Worm (Caenorhabditis elegans) whole organism, late embryonic: Measurements from ENCODE around the gene C48B4.9.

ENCODE experiments used
- C08G9.2 ChIP-seq: sonication (generic microtip); optimal IDR thresholded peaks from 2 replicates; lab custom pipeline; 2016; ENCODE audit warnings: mild to moderate bottlenecking, missing genetic modification characterization, moderate library complexity, missing compliant biosample characterization
- T23F11.4 ChIP-seq: fragments of 200-800 bp; sonication (Bioruptor generic); optimal IDR thresholded peaks from 2 replicates; lab custom pipeline; 2018; ENCODE audit warnings: mild to moderate bottlenecking, missing genetic modification characterization, missing compliant biosample characterization
- ama-1 ChIP-seq: fragments of 150-350 bp; optimal IDR thresholded peaks from 2 replicates; lab custom pipeline; 2014
- ceh-14 ChIP-seq: sonication (generic microtip); optimal IDR thresholded peaks from 2 replicates; lab custom pipeline; 2016; ENCODE audit warnings: missing genotype, missing genetic modification characterization, missing compliant biosample characterization
- ceh-24 ChIP-seq: sonication (generic microtip); optimal IDR thresholded peaks from 2 replicates; lab custom pipeline; 2016; ENCODE audit warnings: mild to moderate bottlenecking, missing genetic modification characterization, missing compliant biosample characterization
- ceh-30 ChIP-seq: fragments of 150-350 bp; optimal IDR thresholded peaks from 2 replicates; lab custom pipeline; 2014; ENCODE audit warnings: missing biosample characterization, missing genetic modification characterization
- ceh-31 ChIP-seq: sonication (generic microtip); optimal IDR thresholded peaks from 2 replicates; lab custom pipeline; 2016; ENCODE audit warnings: missing genetic modification characterization, missing compliant biosample characterization
- ceh-45 ChIP-seq: fragments of 200-800 bp; sonication (Bioruptor generic); IDR thresholded peaks from 2 replicates; pipeline ENCODE4 v1.3.6; 2022; ENCODE audit warnings: missing genetic modification reagents, missing genetic modification characterization, missing compliant biosample characterization
- ceh-48 ChIP-seq: sonication (generic microtip); optimal IDR thresholded peaks from 2 replicates; lab custom pipeline; 2016; ENCODE audit warnings: missing genetic modification characterization, inconsistent platforms, missing compliant biosample characterization
- ceh-6 ChIP-seq: fragments of 200-800 bp; sonication (Bioruptor generic); optimal IDR thresholded peaks from 2 replicates; lab custom pipeline; 2018; ENCODE audit warnings: mild to moderate bottlenecking, missing genetic modification characterization, missing compliant biosample characterization
- ceh-9 ChIP-seq: sonication (generic microtip); optimal IDR thresholded peaks from 2 replicates; lab custom pipeline; 2016; ENCODE audit warnings: mild to moderate bottlenecking, missing genetic modification characterization, inconsistent platforms, missing compliant biosample characterization
- dve-1 ChIP-seq: sonication (generic microtip); optimal IDR thresholded peaks from 2 replicates; lab custom pipeline; 2017; ENCODE audit warnings: antibody characterized with exemption, mild to moderate bottlenecking, missing genetic modification characterization, missing compliant biosample characterization
- elt-2 ChIP-seq: sonication (generic microtip); optimal IDR thresholded peaks from 2 replicates; lab custom pipeline; 2016; ENCODE audit warnings: missing genetic modification reagents, missing genetic modification characterization, missing compliant biosample characterization
- elt-4 ChIP-seq: sonication (generic microtip); optimal IDR thresholded peaks from 2 replicates; lab custom pipeline; 2016; ENCODE audit warnings: missing genetic modification characterization, missing compliant biosample characterization
- ets-4 ChIP-seq: sonication (generic microtip); optimal IDR thresholded peaks from 2 replicates; lab custom pipeline; 2016; ENCODE audit warnings: missing genetic modification characterization, missing compliant biosample characterization
- fkh-6 ChIP-seq: sonication (generic microtip); optimal IDR thresholded peaks from 2 replicates; lab custom pipeline; 2016; ENCODE audit warnings: missing genetic modification characterization, missing compliant biosample characterization
- gmeb-2 ChIP-seq: sonication (generic microtip); optimal IDR thresholded peaks from 2 replicates; lab custom pipeline; 2016; ENCODE audit warnings: missing genetic modification characterization, inconsistent platforms, missing compliant biosample characterization
- hlh-13 ChIP-seq: fragments of 200-800 bp; sonication (Bioruptor generic); optimal IDR thresholded peaks from 2 replicates; lab custom pipeline; 2018; ENCODE audit warnings: mild to moderate bottlenecking, missing genetic modification characterization, missing compliant biosample characterization
- hlh-30 ChIP-seq: sonication (generic microtip); optimal IDR thresholded peaks from 2 replicates; lab custom pipeline; 2017; ENCODE audit warnings: antibody characterized with exemption, missing genetic modification characterization, missing compliant biosample characterization; ENCODE audit not compliant: insufficient read depth
- hlh-6 ChIP-seq: sonication (generic microtip); optimal IDR thresholded peaks from 2 replicates; lab custom pipeline; 2016; ENCODE audit warnings: missing genotype, missing genetic modification characterization, missing compliant biosample characterization
- nhr-11 ChIP-seq: fragments of 150-350 bp; optimal IDR thresholded peaks from 2 replicates; lab custom pipeline; 2014; ENCODE audit warnings: missing biosample characterization, missing genetic modification characterization
- npax-4 ChIP-seq: sonication (generic microtip); optimal IDR thresholded peaks from 2 replicates; lab custom pipeline; 2016; ENCODE audit warnings: missing genetic modification characterization, missing compliant biosample characterization
- pat-9 ChIP-seq: fragments of 200-800 bp; sonication (Bioruptor generic); optimal IDR thresholded peaks from 2 replicates; lab custom pipeline; 2018; ENCODE audit warnings: mild to moderate bottlenecking, missing genetic modification characterization, moderate library complexity, missing compliant biosample characterization
- pax-1 ChIP-seq: fragments of 150-350 bp; optimal IDR thresholded peaks from 2 replicates; lab custom pipeline; 2014; ENCODE audit warnings: missing biosample characterization, missing genetic modification characterization
- pha-4 ChIP-seq: fragments of 150-350 bp; optimal IDR thresholded peaks from 2 replicates; lab custom pipeline; 2018; ENCODE audit warnings: missing biosample characterization, missing genetic modification reagents, missing genetic modification characterization
- pros-1 ChIP-seq: fragments of 150-350 bp; optimal IDR thresholded peaks from 2 replicates; lab custom pipeline; 2014; ENCODE audit warnings: missing biosample characterization, missing genetic modification reagents, missing genetic modification characterization
- ref-2 ChIP-seq: sonication (generic microtip); optimal IDR thresholded peaks from 2 replicates; lab custom pipeline; 2016; ENCODE audit warnings: missing genetic modification characterization, missing compliant biosample characterization
- rnt-1 ChIP-seq: sonication (generic microtip); optimal IDR thresholded peaks from 2 replicates; lab custom pipeline; 2016; ENCODE audit warnings: missing genetic modification characterization, missing compliant biosample characterization
- sdc-2 ChIP-seq: sonication (generic microtip); optimal IDR thresholded peaks from 2 replicates; lab custom pipeline; 2016; ENCODE audit warnings: missing genotype, missing genetic modification characterization, missing compliant biosample characterization
- sox-2 ChIP-seq: fragments of 200-800 bp; sonication (Bioruptor generic); IDR thresholded peaks from 2 replicates; pipeline ENCODE4 v1.3.6; 2022; ENCODE audit warnings: missing genetic modification reagents, missing genetic modification characterization, missing compliant biosample characterization
- tbx-7 ChIP-seq: sonication (generic microtip); optimal IDR thresholded peaks from 2 replicates; lab custom pipeline; 2016; ENCODE audit warnings: missing genotype, missing genetic modification characterization, missing compliant biosample characterization
- ttx-3 ChIP-seq: sonication (generic microtip); optimal IDR thresholded peaks from 2 replicates; lab custom pipeline; 2016; ENCODE audit warnings: missing genetic modification reagents, missing genetic modification characterization, missing compliant biosample characterization
- unc-3 ChIP-seq, 2 experiments: fragments of 200-800 bp in 1 of 2; sonication (Bioruptor generic) in 1 of 2; sonication (generic microtip) in 1 of 2; conservative IDR thresholded peaks in 1 of 2; optimal IDR thresholded peaks in 1 of 2; 2 replicates each; pipeline versions ENCODE4 v1.3.6 to Lab custom; 2016 to 2022; ENCODE audit warnings: missing compliant biosample characterization in 2 of 2, missing genetic modification characterization in 2 of 2, missing genetic modification reagents in 1 of 2
- unc-42 ChIP-seq: sonication (generic microtip); optimal IDR thresholded peaks from 2 replicates; lab custom pipeline; 2016; ENCODE audit warnings: missing genotype, missing genetic modification characterization, missing compliant biosample characterization
- zip-5 ChIP-seq: sonication (generic microtip); optimal IDR thresholded peaks from 2 replicates; lab custom pipeline; 2016; ENCODE audit warnings: missing genetic modification characterization, missing compliant biosample characterization
- ztf-16 ChIP-seq: sonication (generic microtip); optimal IDR thresholded peaks from 2 replicates; lab custom pipeline; 2017; ENCODE audit warnings: missing genetic modification characterization, missing compliant biosample characterization

Gene C48B4.9

DNA sequence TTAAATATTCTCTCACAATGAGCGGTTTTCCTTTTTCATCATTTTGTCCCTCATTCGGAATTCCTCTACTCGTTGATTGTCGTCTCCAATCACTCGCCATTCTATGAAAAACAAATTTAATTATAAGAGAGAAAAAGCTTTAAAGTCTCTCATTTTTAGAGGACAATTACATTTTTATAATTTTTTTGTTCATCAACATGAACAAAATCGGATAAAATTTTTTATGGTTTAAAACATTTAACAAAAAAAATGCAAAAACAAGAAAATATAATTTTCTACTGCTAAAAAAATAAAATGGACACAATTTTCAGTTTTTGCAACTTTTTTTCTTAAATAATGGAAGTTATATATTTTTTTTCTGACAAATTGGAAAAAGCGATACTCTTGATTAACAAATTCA, 47.0 kb downstream of the C48B4.9 start, which contains the start of gene F55H2.7:
Gene F55H2.7, minus strand, starts transcription at position 101 of the 400 bp plus-strand sequence.
- TF ChIP-seq ceh-9, result no peak
- no peak for TF ChIP-seq elt-2 (tag; lab: Kevin White, UChicago)
- no peak for TF ChIP-seq T23F11.4 (GFP tag; lab: Kevin White, UChicago)
- TF ChIP-seq ama-1, result no peak
- no peak for TF ChIP-seq ref-2 (tag; lab: Kevin White, UChicago)
- TF ChIP-seq pros-1 (tag; lab: Kevin White, UChicago), result no peak
- TF ChIP-seq ceh-30 (tag; lab: Kevin White, UChicago), result no peak
- no peak for TF ChIP-seq ztf-16 (tag; lab: Kevin White, UChicago)
- TF ChIP-seq dve-1, result no peak
- no peak for TF ChIP-seq nhr-11 (tag; lab: Kevin White, UChicago)
- TF ChIP-seq ceh-31 (tag; lab: Kevin White, UChicago), result no peak
- TF ChIP-seq pat-9 (tag; lab: Kevin White, UChicago), result no peak
- TF ChIP-seq ceh-48, result no peak
- TF ChIP-seq ceh-14 (tag; lab: Kevin White, UChicago), result no peak
- TF ChIP-seq hlh-30, result no peak
- no peak for TF ChIP-seq sdc-2
- TF ChIP-seq tbx-7 (tag; lab: Kevin White, UChicago), result no peak
- TF ChIP-seq ets-4, result no peak
- TF ChIP-seq pha-4 (tag; lab: Kevin White, UChicago), result no peak
- no peak for TF ChIP-seq ceh-24

DNA sequence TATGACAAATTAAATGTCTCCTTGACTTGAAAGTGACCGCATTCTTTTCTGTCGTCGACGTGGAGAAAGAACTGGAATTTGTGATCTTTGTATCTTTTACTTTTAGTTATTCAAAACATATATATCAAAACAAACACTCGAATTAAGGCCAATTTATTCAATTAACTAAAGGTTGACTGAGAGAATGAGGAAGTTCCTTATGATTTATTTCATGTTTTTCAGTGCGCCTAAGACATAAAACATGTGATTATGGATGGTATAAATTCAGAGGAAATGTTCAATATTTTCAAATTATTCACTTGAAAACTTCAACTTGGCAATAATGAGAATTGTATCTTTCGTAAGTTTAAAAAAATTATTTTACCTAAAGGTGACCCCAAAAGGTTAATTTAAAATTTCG, 49.6 kb downstream of the C48B4.9 start, which contains the start of gene F55H2.8:
Gene F55H2.8, plus strand, starts transcription at position 301 of the 400 bp plus-strand sequence.
- no peak for TF ChIP-seq hlh-13 (GFP tag; lab: Kevin White, UChicago)
- no peak for TF ChIP-seq elt-4 (tag; lab: Kevin White, UChicago)
- TF ChIP-seq ceh-6, result no peak
- no peak for TF ChIP-seq hlh-30

DNA sequence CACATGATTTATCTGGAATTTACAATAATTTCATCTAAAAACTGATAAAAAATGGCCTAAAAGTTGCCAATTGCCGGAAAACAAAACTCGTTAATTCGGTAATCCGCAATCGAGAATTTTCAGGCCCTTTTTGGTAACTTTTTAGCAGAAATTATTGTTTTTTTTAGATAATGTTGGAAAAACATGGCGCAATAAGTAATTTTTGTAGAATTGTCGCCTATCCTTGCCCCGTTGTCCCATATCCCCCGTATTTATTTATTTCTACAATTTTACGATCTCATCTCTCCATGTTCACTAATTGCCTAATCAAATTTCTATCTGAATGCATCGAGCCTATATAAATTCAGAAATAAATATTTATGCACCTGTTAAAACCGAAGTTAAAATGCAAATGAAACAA, 50.1 kb downstream of the C48B4.9 start:
- TF ChIP-seq ttx-3 (no peak), unc-42 (tag; lab: Kevin White, UChicago) (no peak), npax-4 (tag; lab: Kevin White, UChicago) (no peak), ztf-16 (tag; lab: Kevin White, UChicago) (no peak), pat-9 (tag; lab: Kevin White, UChicago) (no peak), sox-2 (GFP tag; lab: Robert Waterston, UW) (no peak), ceh-31 (tag; lab: Kevin White, UChicago) (no peak), pax-1 (no peak), C08G9.2 (tag; lab: Kevin White, UChicago) (no peak), ceh-45 (no peak), elt-2 (tag; lab: Kevin White, UChicago) (no peak), fkh-6 (tag; lab: Kevin White, UChicago) (no peak), zip-5 (tag; lab: Kevin White, UChicago) (no peak), elt-4 (tag; lab: Kevin White, UChicago) (no peak), unc-3 (GFP tag; conservative IDR thresholded peaks at IDR 0.05; lab: Robert Waterston, UW) (no peak), unc-3 (tag; optimal IDR thresholded peaks at IDR 0.05; lab: Kevin White, UChicago) (no peak), gmeb-2 (no peak), ceh-30 (tag; lab: Kevin White, UChicago) (no peak), rnt-1 (tag; lab: Kevin White, UChicago) (no peak), hlh-6 (tag; lab: Kevin White, UChicago) (no peak)
